Worm (Caenorhabditis elegans): ENCODE measurements around the gene pid-5.

Gene pid-5

ce11 chrV:4175624-4176023, at the start of gene pid-5, which contains the start of gene coh-4:
TSS of gene pid-5 (plus strand) at chrV:4175882.
TSS of gene coh-4 (minus strand) at chrV:4175640.
- no peak for TF ChIP-seq unc-62 (GFP tag; optimal IDR thresholded peaks at IDR 0.05)

ce11 chrV:4127435-4127834, 48.2 kb upstream of the pid-5 start, which contains the start of gene T05B4.13:
TSS of gene T05B4.13 (minus strand) at chrV:4127535.
- TF ChIP-seq unc-62 (GFP tag; optimal IDR thresholded peaks at IDR 0.05), result no peak

- no peak for TF ChIP-seq unc-62 (GFP tag; optimal IDR thresholded peaks at IDR 0.05)
These were observed 46.1 kb upstream of the pid-5 start, which contains the start of gene phat-4 for ce11 chrV:4129604-4130003. TSS of gene phat-4 (plus strand) at chrV:4129904.

ce11 chrV:4131471-4131939, 44.2 kb upstream of the pid-5 start, which contains the start of gene nhr-57:
TSS of gene nhr-57 (plus strand) at chrV:4131889.
- TF ChIP-seq unc-62 (GFP tag; optimal IDR thresholded peaks at IDR 0.05), result no peak

ce11 chrV:4134728-4135127, 41.0 kb upstream of the pid-5 start, which contains the start of gene lgc-1:
TSS of gene lgc-1 (plus strand) at chrV:4135028.
- TF ChIP-seq unc-62 (GFP tag; optimal IDR thresholded peaks at IDR 0.05), result no peak

- no peak for TF ChIP-seq unc-62 (GFP tag; optimal IDR thresholded peaks at IDR 0.05)
These were observed 37.0 kb upstream of the pid-5 start, which contains the start of gene lgc-29 for ce11 chrV:4138688-4139087. TSS of gene lgc-29 (plus strand) at chrV:4138988.

- TF ChIP-seq unc-62 (GFP tag; optimal IDR thresholded peaks at IDR 0.05), result no peak
These were observed 32.6 kb upstream of the pid-5 start for ce11 chrV:4143034-4143433.

- no peak for TF ChIP-seq unc-62 (GFP tag; optimal IDR thresholded peaks at IDR 0.05)
These were observed 31.5 kb upstream of the pid-5 start, which contains the start of gene Y45G5AL.1 for ce11 chrV:4144205-4144604. TSS of gene Y45G5AL.1 (plus strand) at chrV:4144505.

- TF ChIP-seq unc-62 (GFP tag; optimal IDR thresholded peaks at IDR 0.05), result no peak
These were observed 24.3 kb upstream of the pid-5 start for ce11 chrV:4151400-4151799.

ce11 chrV:4152200-4152599, 23.5 kb upstream of the pid-5 start, which contains the start of gene Y45G5AM.6:
TSS of gene Y45G5AM.6 (minus strand) at chrV:4152300.
- no peak for TF ChIP-seq unc-62 (GFP tag; optimal IDR thresholded peaks at IDR 0.05)

ce11 chrV:4157291-4157690, 18.4 kb upstream of the pid-5 start:
- no peak for TF ChIP-seq unc-62 (GFP tag; optimal IDR thresholded peaks at IDR 0.05)

- TF ChIP-seq unc-62 (GFP tag; optimal IDR thresholded peaks at IDR 0.05), result no peak
These were observed 15.6 kb upstream of the pid-5 start, which contains the start of gene Y45G5AM.5 for ce11 chrV:4160086-4160485. TSS of gene Y45G5AM.5 (plus strand) at chrV:4160386.

ce11 chrV:4162922-4163321, 12.8 kb upstream of the pid-5 start, which contains the start of gene Y45G5AM.4:
TSS of gene Y45G5AM.4 (plus strand) at chrV:4163222.
- no peak for TF ChIP-seq unc-62 (GFP tag; optimal IDR thresholded peaks at IDR 0.05)

ce11 chrV:4164504-4164959, 11.2 kb upstream of the pid-5 start, which contains the start of gene Y45G5AM.3:
TSS of gene Y45G5AM.3 (plus strand) at chrV:4164554.
- TF ChIP-seq unc-62 (GFP tag; optimal IDR thresholded peaks at IDR 0.05), result no peak

ce11 chrV:4168045-4168444, 7.6 kb upstream of the pid-5 start:
- no peak for TF ChIP-seq unc-62 (GFP tag; optimal IDR thresholded peaks at IDR 0.05)

- no peak for TF ChIP-seq unc-62 (GFP tag; optimal IDR thresholded peaks at IDR 0.05)
These were observed 6.0 kb upstream of the pid-5 start for ce11 chrV:4169658-4170057.

- TF ChIP-seq unc-62 (GFP tag; optimal IDR thresholded peaks at IDR 0.05), result no peak
These were observed 5.5 kb upstream of the pid-5 start, which contains the start of gene Y45G5AM.7 for ce11 chrV:4170138-4170537. TSS of gene Y45G5AM.7 (minus strand) at chrV:4170238.

Data from whole organism, dauer.